Worm (Caenorhabditis elegans): ENCODE data around the gene ras-2.

ce11 chrIII:4699922-4700321, 40.0 kb downstream of the ras-2 start, which contains the start of gene sel-13:
- TF ChIP-seq pax-1 (tag; optimal IDR thresholded peaks at IDR 0.05) (no peak), zip-5 (tag; optimal IDR thresholded peaks at IDR 0.05) (no peak), T23F11.4 (GFP tag; optimal IDR thresholded peaks at IDR 0.05) (no peak), K02D7.2 (tag; optimal IDR thresholded peaks at IDR 0.05) (no peak), hlh-15 (tag; optimal IDR thresholded peaks at IDR 0.05) (no peak), rnt-1 (tag; optimal IDR thresholded peaks at IDR 0.05) (no peak), pat-9 (tag; optimal IDR thresholded peaks at IDR 0.05) (no peak), nfya-1 (tag; optimal IDR thresholded peaks at IDR 0.05) (no peak), ceh-24 (tag; optimal IDR thresholded peaks at IDR 0.05) (no peak), tbx-2 (tag; optimal IDR thresholded peaks at IDR 0.05) (no peak), ama-1 (optimal IDR thresholded peaks at IDR 0.05) (no peak), elt-2 (tag; optimal IDR thresholded peaks at IDR 0.05) (no peak), madf-2 (tag; optimal IDR thresholded peaks at IDR 0.05) (no peak), sox-4 (tag; optimal IDR thresholded peaks at IDR 0.05) (no peak)

All from whole organism, late embryonic.